Worm (Caenorhabditis elegans): ENCODE results near the gene F21C10.3.
A peak's percentile ranks its signal among the peaks of the same experiment; 100 is the strongest.

- TF ChIP-seq unc-62 (GFP tag; optimal IDR thresholded peaks at IDR 0.05), result peak; percentile 38
- TF ChIP-seq pha-4 (tag; optimal IDR thresholded peaks at IDR 0.05), result peak; percentile 84
- no peak for TF ChIP-seq nhr-28 (tag; optimal IDR thresholded peaks at IDR 0.05)
- TF ChIP-seq ceh-83 (GFP tag; optimal IDR thresholded peaks at IDR 0.05), result no peak
- TF ChIP-seq nhr-76 (tag; optimal IDR thresholded peaks at IDR 0.05), result no peak
- no peak for TF ChIP-seq lsy-2 (tag; optimal IDR thresholded peaks at IDR 0.05)
- TF ChIP-seq drap-1 (GFP tag; optimal IDR thresholded peaks at IDR 0.05), result peak; percentile 34
- peak; percentile 86 for TF ChIP-seq nhr-237 (tag; optimal IDR thresholded peaks at IDR 0.05)
Observed at ce11 chrV:9175218-9175837, 47.5 kb downstream of the F21C10.3 start, which contains the start of gene spas-1.
